Worm (Caenorhabditis elegans) whole organism, L4 larva: ENCODE results near the gene sri-65.

Source experiments
- D1046.2 ChIP-seq: fragments of 200-800 bp; sonication (Bioruptor generic); IDR thresholded peaks from 2 replicates; pipeline ENCODE4 v1.3.6; 2022; ENCODE audit warnings: missing genetic modification characterization, missing compliant biosample characterization
- F10B5.3 ChIP-seq: sonication (generic microtip); optimal IDR thresholded peaks from 2 replicates; lab custom pipeline; 2016; ENCODE audit warnings: mild to moderate bottlenecking, missing genetic modification characterization, missing compliant biosample characterization
- R02D3.7 ChIP-seq: fragments of 150-350 bp; sonication (generic microtip); optimal IDR thresholded peaks from 3 replicates; lab custom pipeline; 2014; ENCODE audit warnings: missing biosample characterization, missing genetic modification characterization
- T26A8.4 ChIP-seq: fragments of 200-800 bp; sonication (Bioruptor generic); IDR thresholded peaks from 2 replicates; pipeline ENCODE4 v1.3.6; 2022; ENCODE audit warnings: missing genetic modification characterization, missing compliant biosample characterization
- Y75B8A.6 ChIP-seq: fragments of 200-800 bp; sonication (Bioruptor generic); IDR thresholded peaks from 2 replicates; pipeline ENCODE4 v1.3.6; 2022; ENCODE audit warnings: missing genetic modification reagents, missing genetic modification characterization, missing compliant biosample characterization
- ZK337.2 ChIP-seq: fragments of 200-800 bp; sonication (Bioruptor generic); IDR thresholded peaks from 2 replicates; pipeline ENCODE4 v1.3.6; 2022; ENCODE audit warnings: missing genetic modification reagents, missing genetic modification characterization, missing compliant biosample characterization
- ZK546.5 ChIP-seq, 2 experiments: sonication (generic microtip); optimal IDR thresholded peaks; 2 replicates each; lab custom pipeline; 2017; ENCODE audit warnings: missing biosample characterization in 2 of 2, missing genetic modification characterization in 2 of 2
- aha-1 ChIP-seq: fragments of 150-350 bp; peaks from one replicate; lab custom pipeline; 2014; ENCODE audit warnings: missing biosample characterization, missing genetic modification characterization
- arid-1 ChIP-seq: fragments of 200-800 bp; sonication (Bioruptor generic); conservative IDR thresholded peaks from 2 replicates; pipeline ENCODE4 v1.3.6; 2022; ENCODE audit warnings: missing genetic modification reagents, missing genetic modification characterization, missing compliant biosample characterization
- ceh-44 ChIP-seq: fragments of 200-800 bp; sonication (Bioruptor generic); IDR thresholded peaks from 2 replicates; pipeline ENCODE4 v1.3.6; 2022; ENCODE audit warnings: missing genetic modification reagents, missing genetic modification characterization, missing compliant biosample characterization
- ceh-62 ChIP-seq: sonication (generic microtip); optimal IDR thresholded peaks from 2 replicates; lab custom pipeline; 2017; ENCODE audit warnings: missing biosample characterization, missing genetic modification characterization
- ceh-82 ChIP-seq: sonication (generic microtip); optimal IDR thresholded peaks from 2 replicates; lab custom pipeline; 2017; ENCODE audit warnings: missing biosample characterization, missing genetic modification characterization
- cey-2 ChIP-seq: sonication (generic microtip); optimal IDR thresholded peaks from 3 replicates; lab custom pipeline; 2017; ENCODE audit warnings: missing genetic modification characterization, mild to moderate bottlenecking, missing compliant biosample characterization, antibody characterized with exemption, borderline replicate concordance; ENCODE audit not compliant: insufficient read depth
- ctbp-1 ChIP-seq: fragments of 200-800 bp; sonication (Bioruptor generic); IDR thresholded peaks from 2 replicates; pipeline ENCODE4 v1.3.6; 2022; ENCODE audit warnings: missing genetic modification reagents, missing genetic modification characterization, missing compliant biosample characterization
- daf-12 ChIP-seq: fragments of 150-350 bp; optimal IDR thresholded peaks from 2 replicates; lab custom pipeline; 2014; ENCODE audit warnings: missing biosample characterization, missing genetic modification reagents, missing genetic modification characterization
- daf-8 ChIP-seq: fragments of 200-800 bp; sonication (Bioruptor generic); IDR thresholded peaks from 2 replicates; pipeline ENCODE4 v1.3.6; 2022; ENCODE audit warnings: missing genetic modification characterization, missing compliant biosample characterization
- dmd-8 ChIP-seq: fragments of 200-800 bp; sonication (Bioruptor generic); IDR thresholded peaks from 2 replicates; pipeline ENCODE4 v1.3.6; 2022; ENCODE audit warnings: missing genetic modification characterization, missing compliant biosample characterization
- dpl-1 ChIP-seq: fragments of 150-350 bp; optimal IDR thresholded peaks from 2 replicates; lab custom pipeline; 2014; ENCODE audit warnings: missing biosample characterization, missing genetic modification reagents, missing genetic modification characterization
- duxl-1 ChIP-seq: sonication (generic microtip); optimal IDR thresholded peaks from 2 replicates; lab custom pipeline; 2016; ENCODE audit warnings: mild to moderate bottlenecking, missing genetic modification characterization, moderate library complexity, missing compliant biosample characterization; ENCODE audit not compliant: poor library complexity
- hif-1 ChIP-seq, 2 experiments: sonication (generic microtip); optimal IDR thresholded peaks; 2 replicates each; lab custom pipeline; 2016 to 2017; ENCODE audit warnings: missing compliant biosample characterization in 2 of 2, missing genetic modification characterization in 2 of 2, missing genetic modification reagents in 2 of 2, missing genotype in 2 of 2, mild to moderate bottlenecking in 1 of 2
- hlh-11 ChIP-seq: fragments of 200-800 bp; sonication (Bioruptor generic); optimal IDR thresholded peaks from 2 replicates; lab custom pipeline; 2018; ENCODE audit warnings: mild to moderate bottlenecking, missing genetic modification characterization, missing compliant biosample characterization
- hlh-30 ChIP-seq: sonication (generic microtip); optimal IDR thresholded peaks from 2 replicates; lab custom pipeline; 2017; ENCODE audit warnings: antibody characterized with exemption, mild to moderate bottlenecking, missing genetic modification characterization, missing compliant biosample characterization; ENCODE audit not compliant: insufficient read depth
- hmg-1.1 ChIP-seq: fragments of 200-800 bp; sonication (Bioruptor generic); IDR thresholded peaks from 2 replicates; pipeline ENCODE4 v1.3.6; 2022; ENCODE audit warnings: missing genetic modification reagents, missing genetic modification characterization, missing compliant biosample characterization
- lin-1 ChIP-seq: fragments of 200-800 bp; sonication (Bioruptor generic); IDR thresholded peaks from 2 replicates; pipeline ENCODE4 v1.3.6; 2022; ENCODE audit warnings: missing genetic modification reagents, missing genetic modification characterization, missing compliant biosample characterization
- lin-13 ChIP-seq: fragments of 150-350 bp; optimal IDR thresholded peaks from 2 replicates; lab custom pipeline; 2014; ENCODE audit warnings: missing biosample characterization, missing genetic modification reagents, missing genetic modification characterization
- lir-3 ChIP-seq: sonication (generic microtip); optimal IDR thresholded peaks from 2 replicates; lab custom pipeline; 2016; ENCODE audit warnings: mild to moderate bottlenecking, missing genetic modification characterization, missing compliant biosample characterization
- madf-9 ChIP-seq: fragments of 200-800 bp; sonication (Bioruptor generic); conservative IDR thresholded peaks from 2 replicates; pipeline ENCODE4 v1.3.6; 2022; ENCODE audit warnings: missing genetic modification reagents, missing genetic modification characterization, missing compliant biosample characterization
- mdl-1 ChIP-seq, 2 experiments: fragments of 150-350 bp in 1 of 2; sonication (generic microtip) in 1 of 2; optimal IDR thresholded peaks; 2 replicates each; lab custom pipeline; 2014 to 2017; ENCODE audit warnings: missing biosample characterization in 2 of 2, missing genetic modification characterization in 2 of 2
- nhr-102 ChIP-seq: sonication (generic microtip); optimal IDR thresholded peaks from 2 replicates; lab custom pipeline; 2016; ENCODE audit warnings: mild to moderate bottlenecking, missing genetic modification characterization, moderate library complexity, missing compliant biosample characterization
- nhr-237 ChIP-seq: sonication (generic microtip); optimal IDR thresholded peaks from 2 replicates; lab custom pipeline; 2017; ENCODE audit warnings: missing biosample characterization, missing genetic modification characterization
- nhr-41 ChIP-seq: fragments of 200-800 bp; sonication (Bioruptor generic); IDR thresholded peaks from 2 replicates; pipeline ENCODE4 v1.3.6; 2022; ENCODE audit warnings: missing genetic modification reagents, missing genetic modification characterization, missing compliant biosample characterization
- nhr-6 ChIP-seq: fragments of 150-350 bp; optimal IDR thresholded peaks from 2 replicates; lab custom pipeline; 2014; ENCODE audit warnings: missing biosample characterization, missing genetic modification characterization
- pqm-1 ChIP-seq: sonication (generic microtip); optimal IDR thresholded peaks from 2 replicates; lab custom pipeline; 2017; ENCODE audit warnings: missing biosample characterization, missing genetic modification characterization
- saeg-2 ChIP-seq: fragments of 200-800 bp; sonication (Bioruptor generic); IDR thresholded peaks from 2 replicates; pipeline ENCODE4 v1.3.6; 2022; ENCODE audit warnings: missing genetic modification reagents, missing genetic modification characterization, missing compliant biosample characterization
- sdz-12 ChIP-seq: fragments of 200-800 bp; sonication (Bioruptor generic); optimal IDR thresholded peaks from 2 replicates; lab custom pipeline; 2018; ENCODE audit warnings: mild to moderate bottlenecking, missing genetic modification characterization, missing compliant biosample characterization
- set-16 ChIP-seq: fragments of 200-800 bp; sonication (Bioruptor generic); IDR thresholded peaks from 2 replicates; pipeline ENCODE4 v1.3.6; 2022; ENCODE audit warnings: missing genetic modification reagents, missing genetic modification characterization, missing compliant biosample characterization
- snpc-1.2 ChIP-seq: fragments of 200-800 bp; sonication (Bioruptor generic); IDR thresholded peaks from 2 replicates; pipeline ENCODE4 v1.3.6; 2022; ENCODE audit warnings: missing genetic modification reagents, missing genetic modification characterization, missing compliant biosample characterization

sri-65 gene

ce11 chrV:16424428-16424827 is 36.3 kb upstream of the sri-65 start, which contains the start of gene srw-29:
TSS of gene srw-29 (minus strand) at chrV:16424528.
- TF ChIP-seq daf-12 (no peak), nhr-6 (tag; lab: Kevin White, UChicago) (no peak), arid-1 (GFP tag; lab: Robert Waterston, UW) (no peak), R02D3.7 (no peak), ceh-82 (no peak), nhr-102 (tag; lab: Kevin White, UChicago) (no peak), lir-3 (tag; lab: Kevin White, UChicago) (no peak), F10B5.3 (tag; lab: Kevin White, UChicago) (no peak), pqm-1 (tag; lab: Kevin White, UChicago) (no peak), mdl-1 (tag; optimal IDR thresholded peaks at IDR 0.05; lab: Kevin White, UChicago) (no peak), sdz-12 (GFP tag; lab: Kevin White, UChicago) (no peak), set-16 (GFP tag; lab: Robert Waterston, UW) (no peak), dmd-8 (GFP tag; lab: Robert Waterston, UW) (no peak), aha-1 (tag; lab: Kevin White, UChicago) (no peak)
- TF ChIP-seq, all 104 proteins: peak for 0

- TF ChIP-seq snpc-1.2 (GFP tag; lab: Robert Waterston, UW) (no peak), hlh-11 (tag; lab: Kevin White, UChicago) (no peak), ceh-44 (GFP tag; lab: Robert Waterston, UW) (no peak), nhr-41 (GFP tag; lab: Robert Waterston, UW) (no peak), ctbp-1 (GFP tag; lab: Robert Waterston, UW) (no peak), daf-8 (GFP tag; lab: Robert Waterston, UW) (no peak)
Observed at ce11 chrV:16420696-16421095, 32.5 kb upstream of the sri-65 start, which contains the start of gene srw-48. TSS of gene srw-48 (plus strand) at chrV:16420996.

ce11 chrV:16419769-16420168 is 31.6 kb upstream of the sri-65 start, which contains the start of gene F26D2.16:
TSS of gene F26D2.16 (minus strand) at chrV:16419869.
- TF ChIP-seq madf-9, result no peak
- TF ChIP-seq hlh-30 (tag; lab: Kevin White, UChicago), result no peak
- TF ChIP-seq T26A8.4 (GFP tag; lab: Robert Waterston, UW), result no peak
- TF ChIP-seq lin-1 (GFP tag; lab: Robert Waterston, UW), result no peak
- TF ChIP-seq pqm-1 (tag; lab: Kevin White, UChicago), result no peak
- peak; percentile 81 for TF ChIP-seq aha-1 (tag; lab: Kevin White, UChicago)
- no peak for TF ChIP-seq ZK337.2

ce11 chrV:16417014-16417413 is 28.8 kb upstream of the sri-65 start, which contains the start of gene str-55:
TSS of gene str-55 (minus strand) at chrV:16417114.
- TF ChIP-seq cey-2 (tag; lab: Kevin White, UChicago) (no peak), duxl-1 (no peak), dmd-8 (GFP tag; lab: Robert Waterston, UW) (no peak), madf-9 (no peak), lin-13 (GFP tag; lab: Kevin White, UChicago) (no peak), dpl-1 (GFP tag; lab: Kevin White, UChicago) (no peak), saeg-2 (GFP tag; lab: Robert Waterston, UW) (no peak), Y75B8A.6 (GFP tag; lab: Robert Waterston, UW) (no peak), D1046.2 (GFP tag; lab: Robert Waterston, UW) (no peak), nhr-237 (tag; lab: Kevin White, UChicago) (no peak), ZK546.5 (tag; optimal IDR thresholded peaks at IDR 0.05; lab: Kevin White, UChicago) (no peak), hif-1 (tag; optimal IDR thresholded peaks at IDR 0.05; lab: Kevin White, UChicago) (no peak), ceh-62 (tag; lab: Kevin White, UChicago) (no peak), hmg-1.1 (GFP tag; lab: Robert Waterston, UW) (no peak)
